Worm (Caenorhabditis elegans) whole organism, L1 larva: ENCODE results near the gene tram-1.

Experiments
- blmp-1 ChIP-seq: fragments of 150-350 bp; optimal IDR thresholded peaks from 2 replicates; lab custom pipeline; 2014; ENCODE audit warnings: missing biosample characterization, missing genetic modification characterization
- hpl-2 ChIP-seq: fragments of 150-350 bp; optimal IDR thresholded peaks from 2 replicates; lab custom pipeline; 2014; ENCODE audit warnings: missing biosample characterization, missing genetic modification reagents, missing genetic modification characterization
- lin-15B ChIP-seq: fragments of 150-350 bp; sonication (generic microtip); optimal IDR thresholded peaks from 3 replicates; lab custom pipeline; 2014; ENCODE audit warnings: missing biosample characterization, missing genetic modification characterization
- nhr-47 ChIP-seq: sonication (generic microtip); optimal IDR thresholded peaks from 2 replicates; lab custom pipeline; 2016; ENCODE audit warnings: mild to moderate bottlenecking, missing genetic modification characterization, moderate library complexity, missing compliant biosample characterization
- sptf-1 ChIP-seq: fragments of 150-350 bp; optimal IDR thresholded peaks from 2 replicates; lab custom pipeline; 2014; ENCODE audit warnings: missing biosample characterization, missing genetic modification characterization

ce11 chrIV:10223723-10224122 is 2.6 kb upstream of the tram-1 start, which contains the start of gene nas-12:
- no peak for TF ChIP-seq hpl-2 (GFP tag; lab: Kevin White, UChicago)
- no peak for TF ChIP-seq blmp-1 (tag; lab: Kevin White, UChicago)
- TF ChIP-seq nhr-47 (tag; lab: Kevin White, UChicago) = no peak
- no peak for TF ChIP-seq lin-15B
- TF ChIP-seq sptf-1 (tag; lab: Kevin White, UChicago) = no peak
